ENCODE assay signal across 2 fruit fly cellular contexts in genomic region chr3L:6576709-6577108, dm6.
TF ChIP-seq lines count a peak whose summit lies in the region.

No protein-coding gene starts in this region.

TF ChIP-seq in whole organism, embryonic, 481 proteins besides CTCF, POLR2A, EP300 and RAD21 (continued from another document and continues in another):
- peak; percentile 24 for TF ChIP-seq repo (GFP tag; optimal IDR thresholded peaks at IDR 0.05; lab: Kevin White, UChicago)
- TF ChIP-seq CG17912 (GFP tag; optimal IDR thresholded peaks at IDR 0.05; lab: Kevin White, UChicago) = no peak
- no peak for TF ChIP-seq CG14710 (tag; optimal IDR thresholded peaks at IDR 0.05; lab: Kevin White, UChicago)
- no peak for TF ChIP-seq lola (GFP tag; optimal IDR thresholded peaks at IDR 0.05; lab: Kevin White, UChicago)
- peak; percentile 18 for TF ChIP-seq chn (GFP tag; optimal IDR thresholded peaks at IDR 0.05; lab: Kevin White, UChicago)
- no peak for TF ChIP-seq corto (GFP tag; optimal IDR thresholded peaks at IDR 0.05; lab: Kevin White, UChicago)
- TF ChIP-seq dmrt99B (tag; optimal IDR thresholded peaks at IDR 0.05; lab: Kevin White, UChicago) = peak; percentile 87
- peak; percentile 18 for TF ChIP-seq CG6765 (GFP tag; optimal IDR thresholded peaks at IDR 0.05; lab: Kevin White, UChicago)
- peak; percentile 65 for TF ChIP-seq nmo (GFP tag; optimal IDR thresholded peaks at IDR 0.05; lab: Kevin White, UChicago)
- TF ChIP-seq seq (GFP tag; IDR thresholded peaks at IDR 0.05; lab: Robert Waterston, UW) = peak; percentile 65
- TF ChIP-seq CG12942 (GFP tag; optimal IDR thresholded peaks at IDR 0.05; lab: Kevin White, UChicago) = peak; percentile 25
- no peak for TF ChIP-seq jumu (GFP tag; optimal IDR thresholded peaks at IDR 0.05; lab: Kevin White, UChicago)
- peak; percentile 22 for TF ChIP-seq Antp (GFP tag; optimal IDR thresholded peaks at IDR 0.05; lab: Kevin White, UChicago)
- TF ChIP-seq D (optimal IDR thresholded peaks at IDR 0.05; lab: Kevin White, UChicago) = no peak
- peak; percentile 38 for TF ChIP-seq D (GFP tag; optimal IDR thresholded peaks at IDR 0.05; lab: Kevin White, UChicago)
- TF ChIP-seq vvl (GFP tag; IDR thresholded peaks at IDR 0.05; lab: Robert Waterston, UW) = peak; percentile 86
- no peak for TF ChIP-seq odd (GFP tag; optimal IDR thresholded peaks at IDR 0.05; lab: Kevin White, UChicago)
- no peak for TF ChIP-seq sna (GFP tag; IDR thresholded peaks at IDR 0.05; lab: Robert Waterston, UW; ENCODE audit: partially characterized antibody)
- TF ChIP-seq ttk (GFP tag; IDR thresholded peaks at IDR 0.05; lab: Robert Waterston, UW) = peak; percentile 87
- peak; percentile 47 for TF ChIP-seq ems (GFP tag; optimal IDR thresholded peaks at IDR 0.05; lab: Kevin White, UChicago)
- TF ChIP-seq BEAF-32 (GFP tag; optimal IDR thresholded peaks at IDR 0.05; lab: Kevin White, UChicago) = no peak
- TF ChIP-seq Aef1 (GFP tag; IDR thresholded peaks at IDR 0.05; lab: Robert Waterston, UW) = peak; percentile 42; the same call in 2 of the 3 replicates
- TF ChIP-seq slbo (GFP tag; IDR thresholded peaks at IDR 0.05; lab: Robert Waterston, UW) = peak; percentile 66
- TF ChIP-seq CG6272 (GFP tag; IDR thresholded peaks at IDR 0.05; lab: Robert Waterston, UW) = no peak
- no peak for TF ChIP-seq NC2α (GFP tag; optimal IDR thresholded peaks at IDR 0.05; lab: Kevin White, UChicago)
- no peak for TF ChIP-seq Sin3A (optimal IDR thresholded peaks at IDR 0.05; lab: Kevin White, UChicago)
- peak; percentile 37 for TF ChIP-seq CG15514 (GFP tag; optimal IDR thresholded peaks at IDR 0.05; lab: Kevin White, UChicago)
- peak; percentile 29 for TF ChIP-seq CG1647 (GFP tag; optimal IDR thresholded peaks at IDR 0.05; lab: Kevin White, UChicago)
- TF ChIP-seq Spps (tag; optimal IDR thresholded peaks at IDR 0.05; lab: Kevin White, UChicago) = no peak
- no peak for TF ChIP-seq kay (GFP tag; optimal IDR thresholded peaks at IDR 0.05; lab: Kevin White, UChicago)
- peak; percentile 66 for TF ChIP-seq sob (GFP tag; IDR thresholded peaks at IDR 0.05; lab: Robert Waterston, UW)
- TF ChIP-seq CG9876 (GFP tag; optimal IDR thresholded peaks at IDR 0.05; lab: Kevin White, UChicago) = peak; percentile 34
- peak; percentile 11 for TF ChIP-seq Jarid2 (GFP tag; optimal IDR thresholded peaks at IDR 0.05; lab: Kevin White, UChicago)
- TF ChIP-seq CG2678 (tag; optimal IDR thresholded peaks at IDR 0.05; lab: Kevin White, UChicago) = peak; percentile 81
- peak; percentile 82 for TF ChIP-seq CG11504 (tag; optimal IDR thresholded peaks at IDR 0.05; lab: Kevin White, UChicago)
- no peak for TF ChIP-seq CG8281 (tag; optimal IDR thresholded peaks at IDR 0.05; lab: Kevin White, UChicago)
- TF ChIP-seq crol (GFP tag; IDR thresholded peaks at IDR 0.05; lab: Robert Waterston, UW) = no peak
- TF ChIP-seq scrt (GFP tag; optimal IDR thresholded peaks at IDR 0.05; lab: Kevin White, UChicago) = peak; percentile 52
- 0 out of 2 replicates have a peak, but pooled peaks have one; percentile 28 for TF ChIP-seq CG43689 (GFP tag; IDR thresholded peaks at IDR 0.05; lab: Robert Waterston, UW)
- no peak for TF ChIP-seq CG18476 (GFP tag; optimal IDR thresholded peaks at IDR 0.05; lab: Kevin White, UChicago)
- TF ChIP-seq br (optimal IDR thresholded peaks at IDR 0.05; lab: Kevin White, UChicago) = no peak
- peak; percentile 76 for TF ChIP-seq CG7839 (tag; optimal IDR thresholded peaks at IDR 0.05; lab: Kevin White, UChicago)
- peak; percentile 26; the same call in 1 of the 2 replicates for TF ChIP-seq CG32772 (GFP tag; IDR thresholded peaks at IDR 0.05; lab: Robert Waterston, UW)
- TF ChIP-seq CG17612 (GFP tag; IDR thresholded peaks at IDR 0.05; lab: Robert Waterston, UW) = peak; percentile 46; the same call in 1 of the 2 replicates
- peak; percentile 58 for TF ChIP-seq HHEX (GFP tag; optimal IDR thresholded peaks at IDR 0.05; lab: Kevin White, UChicago)
- peak; percentile 14 for TF ChIP-seq CG13894 (tag; optimal IDR thresholded peaks at IDR 0.05; lab: Kevin White, UChicago)
- no peak for TF ChIP-seq Vsx1 (GFP tag; optimal IDR thresholded peaks at IDR 0.05; lab: Kevin White, UChicago)
- peak; percentile 36; the same call in 1 of the 2 replicates for TF ChIP-seq dimm (GFP tag; IDR thresholded peaks at IDR 0.05; lab: Robert Waterston, UW)
- TF ChIP-seq chm (GFP tag; IDR thresholded peaks at IDR 0.05; lab: Robert Waterston, UW) = no peak
- TF ChIP-seq gem (tag; optimal IDR thresholded peaks at IDR 0.05; lab: Kevin White, UChicago) = peak; percentile 70
- TF ChIP-seq Hr39 (optimal IDR thresholded peaks at IDR 0.05; lab: Kevin White, UChicago) = no peak
- peak; percentile 37 for TF ChIP-seq CG14667 (GFP tag; IDR thresholded peaks at IDR 0.05; lab: Robert Waterston, UW)
- TF ChIP-seq Mrtf (GFP tag; IDR thresholded peaks at IDR 0.05; lab: Robert Waterston, UW) = 0 out of 3 replicates have a peak, but pooled peaks have one; percentile 48
- no peak for TF ChIP-seq TFAM (GFP tag; optimal IDR thresholded peaks at IDR 0.05; lab: Kevin White, UChicago)
- TF ChIP-seq CG18011 (GFP tag; optimal IDR thresholded peaks at IDR 0.05; lab: Kevin White, UChicago) = no peak
- TF ChIP-seq Ptx1 (GFP tag; IDR thresholded peaks at IDR 0.05; lab: Robert Waterston, UW) = peak; percentile 85
- TF ChIP-seq Dbx (GFP tag; IDR thresholded peaks at IDR 0.05; lab: Robert Waterston, UW) = peak; percentile 47; the same call in 1 of the 3 replicates
- no peak for TF ChIP-seq amos (GFP tag; IDR thresholded peaks at IDR 0.05; lab: Robert Waterston, UW; ENCODE audit: partially characterized antibody)
- no peak for TF ChIP-seq CG33557 (GFP tag; optimal IDR thresholded peaks at IDR 0.05; lab: Kevin White, UChicago)
- no peak for TF ChIP-seq tll (GFP tag; optimal IDR thresholded peaks at IDR 0.05; lab: Kevin White, UChicago)
- TF ChIP-seq Opbp (GFP tag; IDR thresholded peaks at IDR 0.05; lab: Robert Waterston, UW; ENCODE audit: partially characterized antibody) = no peak
- TF ChIP-seq croc (GFP tag; conservative IDR thresholded peaks at IDR 0.05; lab: Robert Waterston, UW) = peak; percentile 41; the same call in 1 of the 3 replicates
- TF ChIP-seq CG9817 (tag; optimal IDR thresholded peaks at IDR 0.05; lab: Kevin White, UChicago) = peak; percentile 39
- no peak for TF ChIP-seq ac (GFP tag; optimal IDR thresholded peaks at IDR 0.05; lab: Kevin White, UChicago)
- TF ChIP-seq row (GFP tag; IDR thresholded peaks at IDR 0.05; lab: Robert Waterston, UW) = peak; percentile 75
- no peak for TF ChIP-seq Adf1 (GFP tag; IDR thresholded peaks at IDR 0.05; lab: Robert Waterston, UW)

TF ChIP-seq in whole organism, prepupa, 60 proteins besides CTCF, POLR2A, EP300 and RAD21 (continued from another document):
- TF ChIP-seq CG6276 (GFP tag; optimal IDR thresholded peaks at IDR 0.05; lab: Kevin White, UChicago) = peak; percentile 43
- TF ChIP-seq pdm3 (GFP tag; optimal IDR thresholded peaks at IDR 0.05; lab: Kevin White, UChicago) = peak; percentile 79
- no peak for TF ChIP-seq dac (GFP tag; optimal IDR thresholded peaks at IDR 0.05; lab: Kevin White, UChicago)
- TF ChIP-seq Blimp-1 (GFP tag; optimal IDR thresholded peaks at IDR 0.05; lab: Kevin White, UChicago) = no peak
- TF ChIP-seq CG31627 (GFP tag; optimal IDR thresholded peaks at IDR 0.05; lab: Kevin White, UChicago) = peak; percentile 70
- peak; percentile 10 for TF ChIP-seq Ets21C (GFP tag; optimal IDR thresholded peaks at IDR 0.05; lab: Kevin White, UChicago)
- TF ChIP-seq CG3032 (tag; optimal IDR thresholded peaks at IDR 0.05; lab: Kevin White, UChicago) = no peak
- peak; percentile 48 for TF ChIP-seq lz (GFP tag; optimal IDR thresholded peaks at IDR 0.05; lab: Kevin White, UChicago)
- TF ChIP-seq CG6163 (GFP tag; IDR thresholded peaks at IDR 0.05; lab: Robert Waterston, UW) = peak; percentile 75
- peak; percentile 43 for TF ChIP-seq CG11762 (GFP tag; optimal IDR thresholded peaks at IDR 0.05; lab: Kevin White, UChicago; ENCODE audit: insufficient read depth)
- TF ChIP-seq ss (GFP tag; optimal IDR thresholded peaks at IDR 0.05; lab: Kevin White, UChicago) = no peak
- peak; percentile 71 for TF ChIP-seq Hr39 (GFP tag; optimal IDR thresholded peaks at IDR 0.05; lab: Kevin White, UChicago)
- peak; percentile 63 for TF ChIP-seq achi (GFP tag; optimal IDR thresholded peaks at IDR 0.05; lab: Kevin White, UChicago)
- TF ChIP-seq cyc (GFP tag; optimal IDR thresholded peaks at IDR 0.05; lab: Kevin White, UChicago) = peak; percentile 55
- peak; percentile 71 for TF ChIP-seq CG32006 (GFP tag; optimal IDR thresholded peaks at IDR 0.05; lab: Kevin White, UChicago)
- peak; percentile 61 for TF ChIP-seq Met (GFP tag; optimal IDR thresholded peaks at IDR 0.05; lab: Kevin White, UChicago)
- TF ChIP-seq CG9139 (GFP tag; optimal IDR thresholded peaks at IDR 0.05; lab: Kevin White, UChicago) = peak; percentile 24
- peak; percentile 54 for TF ChIP-seq CG6792 (GFP tag; optimal IDR thresholded peaks at IDR 0.05; lab: Kevin White, UChicago)
- peak; percentile 62 for TF ChIP-seq acj6 (GFP tag; optimal IDR thresholded peaks at IDR 0.05; lab: Kevin White, UChicago)
- peak; percentile 76 for TF ChIP-seq eg (GFP tag; IDR thresholded peaks at IDR 0.05; lab: Robert Waterston, UW)
- TF ChIP-seq CG10631 (GFP tag; optimal IDR thresholded peaks at IDR 0.05; lab: Kevin White, UChicago) = peak; percentile 50
- TF ChIP-seq CG4318 (GFP tag; optimal IDR thresholded peaks at IDR 0.05; lab: Kevin White, UChicago) = peak; percentile 54
- no peak for TF ChIP-seq fkh (GFP tag; optimal IDR thresholded peaks at IDR 0.05; lab: Kevin White, UChicago)
- peak; percentile 28 for TF ChIP-seq Lpt (GFP tag; optimal IDR thresholded peaks at IDR 0.05; lab: Kevin White, UChicago)
- TF ChIP-seq Sox15 (GFP tag; optimal IDR thresholded peaks at IDR 0.05; lab: Kevin White, UChicago) = peak; percentile 41
- peak; percentile 38; the same call in 1 of the 2 replicates for TF ChIP-seq CG11294 (GFP tag; IDR thresholded peaks at IDR 0.05; lab: Robert Waterston, UW)
- TF ChIP-seq Eip78C (GFP tag; lab: Kevin White, UChicago) = peak; percentile 73
- no peak for TF ChIP-seq Eip93F (GFP tag; optimal IDR thresholded peaks at IDR 0.05; lab: Kevin White, UChicago)
- TF ChIP-seq net (GFP tag; optimal IDR thresholded peaks at IDR 0.05; lab: Kevin White, UChicago) = peak; percentile 65
- peak; percentile 49 for TF ChIP-seq CG6808 (GFP tag; optimal IDR thresholded peaks at IDR 0.05; lab: Kevin White, UChicago)
- TF ChIP-seq Sox14 (GFP tag; optimal IDR thresholded peaks at IDR 0.05; lab: Kevin White, UChicago) = peak; percentile 59
- TF ChIP-seq CG34406 (GFP tag; optimal IDR thresholded peaks at IDR 0.05; lab: Kevin White, UChicago) = peak; percentile 71
- TF ChIP-seq esn (GFP tag; optimal IDR thresholded peaks at IDR 0.05; lab: Kevin White, UChicago) = no peak
- TF ChIP-seq Hr4 (GFP tag; optimal IDR thresholded peaks at IDR 0.05; lab: Kevin White, UChicago) = peak; percentile 77
- TF ChIP-seq fd59A (GFP tag; optimal IDR thresholded peaks at IDR 0.05; lab: Kevin White, UChicago) = peak; percentile 47
- TF ChIP-seq OdsH (GFP tag; optimal IDR thresholded peaks at IDR 0.05; lab: Kevin White, UChicago) = peak; percentile 71
TF ChIP-seq in whole organism, prepupa: peak in this region for 49.
